Fruit fly (Drosophila melanogaster) whole organism, embryonic: ENCODE measurements around the gene CG4313.
A peak's percentile ranks its signal among the peaks of the same experiment; 100 is the strongest.

Experiments used
- ATbp ChIP-seq: fragments of 200-800 bp; sonication (Bioruptor generic); optimal IDR thresholded peaks from 2 replicates; lab custom pipeline; 2017; ENCODE audit warnings: missing biosample characterization, mild to moderate bottlenecking, missing genetic modification characterization, missing genetic modification reagents
- Adf1 ChIP-seq: fragments of 200-800 bp; sonication (Bioruptor generic); IDR thresholded peaks from 2 replicates; pipeline ENCODE4 v1.3.6; 2022; ENCODE audit warnings: missing biosample characterization, missing genetic modification characterization
- Atf3 ChIP-seq: fragments of 200-800 bp; sonication (Bioruptor generic); optimal IDR thresholded peaks from 3 replicates; lab custom pipeline; 2016; ENCODE audit warnings: missing biosample characterization, missing genetic modification characterization
- Awh ChIP-seq: fragments of 200-800 bp; sonication (Bioruptor generic); IDR thresholded peaks from 2 replicates; pipeline ENCODE4, ENCODE4 v1.3.6; 2022; ENCODE audit warnings: missing biosample characterization, missing genetic modification characterization
- B-H2 ChIP-seq: fragments of 200-800 bp; sonication (Bioruptor generic); optimal IDR thresholded peaks from 2 replicates; lab custom pipeline; 2018; ENCODE audit warnings: missing biosample characterization, mild to moderate bottlenecking, missing genetic modification characterization
- CG11560 ChIP-seq: fragments of 200-800 bp; sonication (Bioruptor generic); IDR thresholded peaks from 3 replicates; pipeline ENCODE4 v1.3.6; 2022; ENCODE audit warnings: missing biosample characterization, missing genetic modification characterization
- CG12219 ChIP-seq: fragments of 200-800 bp; sonication (Bioruptor generic); optimal IDR thresholded peaks from 3 replicates; lab custom pipeline; 2018; ENCODE audit warnings: missing biosample characterization, mild to moderate bottlenecking, missing genetic modification characterization
- CG13424 ChIP-seq: fragments of 200-800 bp; sonication (Bioruptor generic); optimal IDR thresholded peaks from 2 replicates; lab custom pipeline; 2019; ENCODE audit warnings: missing biosample characterization, mild to moderate bottlenecking, missing genetic modification characterization, moderate library complexity
- CG17328 ChIP-seq: fragments of 200-800 bp; sonication (Bioruptor generic); IDR thresholded peaks from 2 replicates; pipeline ENCODE4 v1.3.6; 2022; ENCODE audit warnings: missing biosample characterization, missing genetic modification characterization
- CG17385 ChIP-seq: fragments of 200-800 bp; sonication (Bioruptor generic); optimal IDR thresholded peaks from 3 replicates; lab custom pipeline; 2018; ENCODE audit warnings: missing biosample characterization, mild to moderate bottlenecking, missing genetic modification characterization
- CG18599 ChIP-seq: fragments of 200-800 bp; sonication (Bioruptor generic); optimal IDR thresholded peaks from 3 replicates; lab custom pipeline; 2017; ENCODE audit warnings: missing biosample characterization, missing genetic modification characterization, mild to moderate bottlenecking, moderate library complexity, missing genetic modification reagents
- CG18764 ChIP-seq: fragments of 200-800 bp; sonication (Bioruptor generic); optimal IDR thresholded peaks from 3 replicates; lab custom pipeline; 2016; ENCODE audit warnings: missing biosample characterization, missing genetic modification characterization
- CG2120 ChIP-seq: fragments of 200-800 bp; sonication (Bioruptor generic); optimal IDR thresholded peaks from 3 replicates; lab custom pipeline; 2016; ENCODE audit warnings: missing biosample characterization, missing genetic modification characterization
- CG32532 ChIP-seq: fragments of 200-800 bp; sonication (Bioruptor generic); IDR thresholded peaks from 2 replicates; pipeline ENCODE4 v1.3.6; 2022; ENCODE audit warnings: missing biosample characterization, missing genetic modification characterization
- CG42726 ChIP-seq: fragments of 200-800 bp; sonication (Bioruptor generic); IDR thresholded peaks from 2 replicates; pipeline ENCODE4 v1.3.6; 2022; ENCODE audit warnings: missing biosample characterization, missing genetic modification characterization; ENCODE audit not compliant: partially characterized antibody
- CG43689 ChIP-seq: fragments of 200-800 bp; sonication (Bioruptor generic); IDR thresholded peaks from 2 replicates; pipeline ENCODE4 v1.3.6; 2022; ENCODE audit warnings: missing biosample characterization, missing genetic modification characterization
- CG6854 ChIP-seq: fragments of 200-800 bp; sonication (Bioruptor generic); optimal IDR thresholded peaks from 3 replicates; lab custom pipeline; 2017; ENCODE audit warnings: missing biosample characterization, mild to moderate bottlenecking, missing genetic modification characterization
- CG7928 ChIP-seq: fragments of 200-800 bp; sonication (Bioruptor generic); optimal IDR thresholded peaks from 2 replicates; lab custom pipeline; 2017; ENCODE audit warnings: missing biosample characterization, mild to moderate bottlenecking, missing genetic modification characterization
- CG8281 ChIP-seq: fragments of 200-800 bp; sonication (Bioruptor generic); optimal IDR thresholded peaks from 2 replicates; lab custom pipeline; 2018; ENCODE audit warnings: missing biosample characterization, mild to moderate bottlenecking, missing genetic modification characterization, moderate library complexity
- CG8388 ChIP-seq: fragments of 200-800 bp; sonication (Bioruptor generic); optimal IDR thresholded peaks from 2 replicates; lab custom pipeline; 2019; ENCODE audit warnings: missing biosample characterization, mild to moderate bottlenecking, missing genetic modification characterization, moderate library complexity
- CG8765 ChIP-seq: fragments of 200-800 bp; sonication (Bioruptor generic); IDR thresholded peaks from 2 replicates; pipeline ENCODE4 v1.3.6; 2022; ENCODE audit warnings: missing biosample characterization, missing genetic modification characterization
- CG9215 ChIP-seq: fragments of 200-800 bp; sonication (Bioruptor generic); IDR thresholded peaks from 2 replicates; pipeline ENCODE4 v1.3.6; 2022; ENCODE audit warnings: missing biosample characterization, missing genetic modification characterization
- CG9727 ChIP-seq: fragments of 200-800 bp; sonication (Bioruptor generic); optimal IDR thresholded peaks from 3 replicates; lab custom pipeline; 2017; ENCODE audit warnings: missing biosample characterization, mild to moderate bottlenecking, missing genetic modification characterization
- CkIIα-i1 ChIP-seq: fragments of 200-800 bp; sonication (Bioruptor generic); IDR thresholded peaks from 2 replicates; pipeline ENCODE4 v1.3.6; 2022; ENCODE audit warnings: missing biosample characterization, missing genetic modification characterization
- GATAe ChIP-seq: fragments of 200-800 bp; sonication (Bioruptor generic); conservative IDR thresholded peaks from 2 replicates; pipeline ENCODE4 v1.3.6; 2022; ENCODE audit warnings: missing biosample characterization, missing genetic modification characterization
- Gug ChIP-seq: fragments of 200-800 bp; sonication (Bioruptor generic); IDR thresholded peaks from 4 replicates; pipeline ENCODE4 v1.3.6; 2022; ENCODE audit warnings: missing biosample characterization, missing genetic modification characterization
- HLH54F ChIP-seq: fragments of 200-800 bp; sonication (Bioruptor generic); optimal IDR thresholded peaks from 3 replicates; lab custom pipeline; 2016; ENCODE audit warnings: missing biosample characterization, missing genetic modification characterization
- Lim3 ChIP-seq: fragments of 200-800 bp; sonication (Bioruptor generic); IDR thresholded peaks from 2 replicates; pipeline ENCODE4 v1.3.6; 2022; ENCODE audit warnings: missing biosample characterization, missing genetic modification characterization
- Oli ChIP-seq: fragments of 200-800 bp; sonication (Bioruptor generic); optimal IDR thresholded peaks from 2 replicates; lab custom pipeline; 2018; ENCODE audit warnings: missing biosample characterization, mild to moderate bottlenecking, missing genetic modification characterization, moderate library complexity
- Six4 ChIP-seq: fragments of 200-800 bp; sonication (Bioruptor generic); optimal IDR thresholded peaks from 2 replicates; lab custom pipeline; 2016; ENCODE audit warnings: missing biosample characterization, missing genetic modification characterization
- crc ChIP-seq: fragments of 200-800 bp; sonication (Bioruptor generic); optimal IDR thresholded peaks from 2 replicates; lab custom pipeline; 2016; ENCODE audit warnings: missing biosample characterization, missing genetic modification characterization
- danr ChIP-seq: fragments of 200-800 bp; sonication (Bioruptor generic); IDR thresholded peaks from 2 replicates; pipeline ENCODE4 v1.3.6; 2022; ENCODE audit warnings: missing biosample characterization, missing genetic modification characterization
- dimm ChIP-seq: fragments of 200-800 bp; sonication (Bioruptor generic); IDR thresholded peaks from 2 replicates; pipeline ENCODE4 v1.3.6; 2022; ENCODE audit warnings: missing biosample characterization, missing genetic modification characterization
- disco-r ChIP-seq: fragments of 200-800 bp; sonication (Bioruptor generic); optimal IDR thresholded peaks from 2 replicates; lab custom pipeline; 2016; ENCODE audit warnings: missing biosample characterization, missing genetic modification characterization
- dmrt11E ChIP-seq: fragments of 200-800 bp; sonication (Bioruptor generic); optimal IDR thresholded peaks from 3 replicates; lab custom pipeline; 2018; ENCODE audit warnings: missing biosample characterization, mild to moderate bottlenecking, missing genetic modification characterization, moderate library complexity
- kah ChIP-seq: fragments of 200-800 bp; sonication (Bioruptor generic); optimal IDR thresholded peaks from 2 replicates; lab custom pipeline; 2018; ENCODE audit warnings: missing biosample characterization, mild to moderate bottlenecking, missing genetic modification characterization
- lmd ChIP-seq: fragments of 200-800 bp; sonication (Bioruptor generic); IDR thresholded peaks from 2 replicates; pipeline ENCODE4 v1.3.6; 2022; ENCODE audit warnings: missing biosample characterization, missing genetic modification characterization
- mirr ChIP-seq: fragments of 200-800 bp; sonication (Bioruptor generic); optimal IDR thresholded peaks from 3 replicates; lab custom pipeline; 2018; ENCODE audit warnings: missing biosample characterization, mild to moderate bottlenecking, missing genetic modification characterization
- nom ChIP-seq: fragments of 200-800 bp; sonication (Bioruptor generic); optimal IDR thresholded peaks from 2 replicates; lab custom pipeline; 2017; ENCODE audit warnings: missing biosample characterization, missing genetic modification characterization, mild to moderate bottlenecking, moderate library complexity, missing genetic modification reagents
- oc ChIP-seq: fragments of 200-800 bp; sonication (Bioruptor generic); optimal IDR thresholded peaks from 2 replicates; lab custom pipeline; 2018; ENCODE audit warnings: missing biosample characterization, mild to moderate bottlenecking, missing genetic modification characterization, moderate library complexity
- phol ChIP-seq: fragments of 200-800 bp; sonication (Bioruptor generic); optimal IDR thresholded peaks from 3 replicates; lab custom pipeline; 2018; ENCODE audit warnings: missing biosample characterization, mild to moderate bottlenecking, missing genetic modification characterization, moderate library complexity
- repo ChIP-seq: fragments of 200-800 bp; sonication (Bioruptor generic); optimal IDR thresholded peaks from 2 replicates; lab custom pipeline; 2016; ENCODE audit warnings: missing biosample characterization, missing genetic modification characterization
- stwl ChIP-seq: fragments of 200-800 bp; sonication (Bioruptor generic); optimal IDR thresholded peaks from 3 replicates; lab custom pipeline; 2018; ENCODE audit warnings: missing biosample characterization, mild to moderate bottlenecking, missing genetic modification characterization, moderate library complexity
- trh ChIP-seq: fragments of 200-800 bp; sonication (Bioruptor generic); optimal IDR thresholded peaks from 2 replicates; lab custom pipeline; 2016; ENCODE audit warnings: missing biosample characterization, missing genetic modification characterization
- tup ChIP-seq: fragments of 200-800 bp; sonication (Bioruptor generic); optimal IDR thresholded peaks from 2 replicates; lab custom pipeline; 2016; ENCODE audit warnings: missing biosample characterization, mild to moderate bottlenecking, missing genetic modification characterization, moderate library complexity
- wor ChIP-seq: fragments of 200-800 bp; sonication (Bioruptor generic); IDR thresholded peaks from 2 replicates; pipeline ENCODE4 v1.3.6; 2022; ENCODE audit warnings: missing biosample characterization, missing genetic modification characterization
- zen2 ChIP-seq: fragments of 200-800 bp; sonication (Bioruptor generic); IDR thresholded peaks from 3 replicates; pipeline ENCODE4 v1.3.6; 2022; ENCODE audit warnings: missing biosample characterization, missing genetic modification characterization; ENCODE audit not compliant: partially characterized antibody
- zf30C ChIP-seq: fragments of 200-800 bp; sonication (Bioruptor generic); optimal IDR thresholded peaks from 3 replicates; lab custom pipeline; 2018; ENCODE audit warnings: missing biosample characterization, mild to moderate bottlenecking, missing genetic modification characterization

CG4313 gene

DNA sequence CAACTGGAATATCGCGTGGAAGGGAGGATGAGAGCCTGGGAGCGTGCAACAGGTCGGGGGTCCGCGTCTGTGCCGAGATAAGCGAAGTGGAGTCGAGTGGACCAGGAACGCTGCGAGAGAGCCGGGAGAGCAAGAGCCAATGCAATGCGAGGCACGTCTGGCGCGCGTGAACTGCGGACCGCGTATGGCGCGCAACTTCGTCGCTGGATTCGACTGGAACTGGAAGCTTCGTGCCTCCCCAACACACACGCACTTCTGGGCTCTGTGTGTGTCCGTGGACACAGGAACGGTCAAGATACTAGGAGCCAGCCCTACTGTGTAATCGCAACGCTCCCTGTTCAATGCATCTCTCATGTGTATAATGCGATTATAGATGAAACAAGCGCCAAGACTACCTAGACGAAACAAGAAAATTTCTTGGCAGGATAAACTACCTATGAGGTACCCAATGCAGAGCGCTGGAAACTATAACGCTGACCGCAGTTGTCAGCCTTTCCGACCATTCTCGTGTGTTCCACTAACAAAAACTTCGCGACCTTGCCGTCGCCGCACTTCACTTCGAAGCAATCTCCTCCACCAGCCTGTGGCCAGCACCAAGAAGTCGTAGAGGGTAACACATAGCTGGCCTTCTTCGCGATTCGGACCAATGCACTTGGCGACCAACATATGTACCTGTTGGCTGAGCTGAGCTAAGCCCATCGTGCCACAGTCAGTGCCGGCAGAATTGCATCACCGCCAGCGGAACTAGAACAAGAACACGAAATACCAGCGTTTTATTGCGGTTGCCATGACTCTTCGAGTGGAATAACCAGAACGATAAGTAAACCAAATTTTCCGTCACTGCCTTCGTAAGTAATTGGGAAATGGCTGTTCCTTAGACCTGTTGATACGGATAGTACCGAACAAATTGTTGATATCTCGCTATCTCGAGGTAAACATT is 30.5 kb downstream of the CG4313 start, which contains the start of gene Rtca (continued):
- peak; percentile 47 for TF ChIP-seq crc (GFP tag; lab: Kevin White, UChicago)
- TF ChIP-seq oc (tag; lab: Kevin White, UChicago), result no peak
- TF ChIP-seq CG7928 (GFP tag; lab: Kevin White, UChicago), result peak; percentile 15
- peak; percentile 62 for TF ChIP-seq CG9215 (GFP tag; lab: Robert Waterston, UW)
- TF ChIP-seq trh (GFP tag; lab: Kevin White, UChicago), result peak; percentile 6
- peak; percentile 93 for TF ChIP-seq CG18599 (GFP tag; lab: Kevin White, UChicago)
- TF ChIP-seq phol (tag; lab: Kevin White, UChicago), result peak; percentile 66
- peak; percentile 68 for TF ChIP-seq CG6854 (GFP tag; lab: Kevin White, UChicago)
- TF ChIP-seq CkIIα-i1, result no peak
- peak; percentile 33 for TF ChIP-seq Six4
- no peak for TF ChIP-seq disco-r
- TF ChIP-seq CG42726 (GFP tag; lab: Robert Waterston, UW), result 0 out of 2 replicates have a peak, but pooled peaks have one; percentile 8
- TF ChIP-seq CG17328 (GFP tag; lab: Robert Waterston, UW), result 0 out of 2 replicates have a peak, but pooled peaks have one; percentile 26
- no peak for TF ChIP-seq mirr (GFP tag; lab: Kevin White, UChicago)
- peak; percentile 68; the same call in 1 of the 2 replicates for TF ChIP-seq CG32532 (GFP tag; lab: Robert Waterston, UW)
- peak; percentile 92 for TF ChIP-seq nom (GFP tag; lab: Kevin White, UChicago)
- TF ChIP-seq kah, result peak; percentile 22
- no peak for TF ChIP-seq dimm (GFP tag; lab: Robert Waterston, UW)
- peak; percentile 51; the same call in 1 of the 2 replicates for TF ChIP-seq CG43689 (GFP tag; lab: Robert Waterston, UW)
- TF ChIP-seq CG2120 (GFP tag; lab: Kevin White, UChicago), result peak; percentile 85
- TF ChIP-seq CG17385 (GFP tag; lab: Kevin White, UChicago), result peak; percentile 63
- no peak for TF ChIP-seq GATAe
- peak; percentile 48 for TF ChIP-seq HLH54F (GFP tag; lab: Kevin White, UChicago)
- no peak for TF ChIP-seq Atf3 (GFP tag; lab: Kevin White, UChicago)
- no peak for TF ChIP-seq CG11560 (tag; lab: Robert Waterston, UW)
- no peak for TF ChIP-seq stwl (tag; lab: Kevin White, UChicago)
- peak; percentile 49 for TF ChIP-seq ATbp (GFP tag; lab: Kevin White, UChicago)
- peak; percentile 40 for TF ChIP-seq CG8388 (GFP tag; lab: Kevin White, UChicago)
- peak; percentile 48; the same call in 1 of the 2 replicates for TF ChIP-seq danr
- peak; percentile 37; the same call in 1 of the 2 replicates for TF ChIP-seq wor (GFP tag; lab: Robert Waterston, UW)
- no peak for TF ChIP-seq zen2 (GFP tag; lab: Robert Waterston, UW)
- TF ChIP-seq tup (GFP tag; lab: Kevin White, UChicago), result no peak
- peak; percentile 47 for TF ChIP-seq repo (GFP tag; lab: Kevin White, UChicago)
- TF ChIP-seq CG18764 (GFP tag; lab: Kevin White, UChicago), result peak; percentile 23
- peak; percentile 60; the same call in 1 of the 2 replicates for TF ChIP-seq Adf1 (GFP tag; lab: Robert Waterston, UW)
- TF ChIP-seq CG12219 (GFP tag; lab: Kevin White, UChicago), result peak; percentile 55
- no peak for TF ChIP-seq CG8765 (GFP tag; lab: Robert Waterston, UW)
- no peak for TF ChIP-seq Lim3
- peak; percentile 75 for TF ChIP-seq lmd (GFP tag; lab: Robert Waterston, UW)
- no peak for TF ChIP-seq B-H2 (GFP tag; lab: Kevin White, UChicago)
- TF ChIP-seq dmrt11E, result peak; percentile 16
- TF ChIP-seq CG8281, result peak; percentile 18
- peak; percentile 21; the same call in 1 of the 4 replicates for TF ChIP-seq Gug (GFP tag; lab: Robert Waterston, UW)
- TF ChIP-seq zf30C (GFP tag; lab: Kevin White, UChicago), result no peak
- peak; percentile 62 for TF ChIP-seq CG9727 (GFP tag; lab: Kevin White, UChicago)
- peak; percentile 71 for TF ChIP-seq CG13424 (tag; lab: Kevin White, UChicago)
- TF ChIP-seq Oli, result peak; percentile 77
- no peak for TF ChIP-seq Awh (GFP tag; lab: Robert Waterston, UW)
